Worm (Caenorhabditis elegans): ENCODE data around the gene C23H3.2.

ce11 chrII:37213-37612, 23.9 kb upstream of the C23H3.2 start, which contains the start of gene F23F1.6:
- TF ChIP-seq dao-5 (tag; optimal IDR thresholded peaks at IDR 0.05) (no peak), him-1 (tag; optimal IDR thresholded peaks at IDR 0.05) (no peak), W03F9.2 (tag; optimal IDR thresholded peaks at IDR 0.05) (no peak)
